Worm (Caenorhabditis elegans): ENCODE measurements around the gene clec-198.

The clec-198 gene

ce11 chrIV:17361143-17361542 lies 14.2 kb downstream of the clec-198 start, which contains the start of gene clec-202:
TSS of gene clec-202 (plus strand) at chrIV:17361443.
- TF ChIP-seq tab-1 (GFP tag; IDR thresholded peaks at IDR 0.05) = no peak
- TF ChIP-seq flt-1 (GFP tag; IDR thresholded peaks at IDR 0.05) = no peak
- TF ChIP-seq ref-1 (GFP tag; conservative IDR thresholded peaks at IDR 0.05) = no peak
- no peak for TF ChIP-seq med-1 (GFP tag; optimal IDR thresholded peaks at IDR 0.05; ENCODE audit: insufficient read depth)
- no peak for TF ChIP-seq T22C8.4 (GFP tag; IDR thresholded peaks at IDR 0.05)
- TF ChIP-seq ztf-23 (GFP tag; IDR thresholded peaks at IDR 0.05) = no peak
- no peak for TF ChIP-seq cog-1 (tag; optimal IDR thresholded peaks at IDR 0.05)
- no peak for TF ChIP-seq ztf-29 (GFP tag; IDR thresholded peaks at IDR 0.05)
- no peak for TF ChIP-seq klf-2 (GFP tag; conservative IDR thresholded peaks at IDR 0.05)

ce11 chrIV:17367294-17367693 lies 20.3 kb downstream of the clec-198 start, which contains the start of gene zipt-17:
TSS of gene zipt-17 (minus strand) at chrIV:17367394.
- TF ChIP-seq klf-2 (GFP tag; conservative IDR thresholded peaks at IDR 0.05) (no peak), T22C8.4 (GFP tag; IDR thresholded peaks at IDR 0.05) (no peak), flt-1 (GFP tag; IDR thresholded peaks at IDR 0.05) (no peak), ztf-23 (GFP tag; IDR thresholded peaks at IDR 0.05) (no peak), cog-1 (tag; optimal IDR thresholded peaks at IDR 0.05) (no peak), med-1 (GFP tag; optimal IDR thresholded peaks at IDR 0.05; ENCODE audit: insufficient read depth) (no peak), ztf-29 (GFP tag; IDR thresholded peaks at IDR 0.05) (no peak), tab-1 (GFP tag; IDR thresholded peaks at IDR 0.05) (no peak), ref-1 (GFP tag; conservative IDR thresholded peaks at IDR 0.05) (no peak)

ce11 chrIV:17368292-17368691 lies 21.3 kb downstream of the clec-198 start, which contains the start of gene trh-1:
TSS of gene trh-1 (plus strand) at chrIV:17368592.
- TF ChIP-seq ztf-29 (GFP tag; IDR thresholded peaks at IDR 0.05) = no peak
- TF ChIP-seq cog-1 (tag; optimal IDR thresholded peaks at IDR 0.05) = no peak
- TF ChIP-seq flt-1 (GFP tag; IDR thresholded peaks at IDR 0.05) = no peak
- TF ChIP-seq ref-1 (GFP tag; conservative IDR thresholded peaks at IDR 0.05) = no peak

- TF ChIP-seq flt-1 (GFP tag; IDR thresholded peaks at IDR 0.05) (no peak), ztf-29 (GFP tag; IDR thresholded peaks at IDR 0.05) (no peak), ztf-23 (GFP tag; IDR thresholded peaks at IDR 0.05) (no peak), ref-1 (GFP tag; conservative IDR thresholded peaks at IDR 0.05) (no peak), cog-1 (tag; optimal IDR thresholded peaks at IDR 0.05) (no peak), T22C8.4 (GFP tag; IDR thresholded peaks at IDR 0.05) (no peak), med-1 (GFP tag; optimal IDR thresholded peaks at IDR 0.05; ENCODE audit: insufficient read depth) (no peak), tab-1 (GFP tag; IDR thresholded peaks at IDR 0.05) (no peak), klf-2 (GFP tag; conservative IDR thresholded peaks at IDR 0.05) (no peak)
Observed at ce11 chrIV:17371469-17371868, 24.5 kb downstream of the clec-198 start, which contains the start of gene C30H6.5. TSS of gene C30H6.5 (plus strand) at chrIV:17371769.

ce11 chrIV:17376127-17376526 lies 29.2 kb downstream of the clec-198 start, which contains the start of gene haf-1:
TSS of gene haf-1 (plus strand) at chrIV:17376427.
- TF ChIP-seq T22C8.4 (GFP tag; IDR thresholded peaks at IDR 0.05) (no peak), ztf-23 (GFP tag; IDR thresholded peaks at IDR 0.05) (no peak), klf-2 (GFP tag; conservative IDR thresholded peaks at IDR 0.05) (no peak), tab-1 (GFP tag; IDR thresholded peaks at IDR 0.05) (no peak), ref-1 (GFP tag; conservative IDR thresholded peaks at IDR 0.05) (no peak), flt-1 (GFP tag; IDR thresholded peaks at IDR 0.05) (no peak), cog-1 (tag; optimal IDR thresholded peaks at IDR 0.05) (no peak), med-1 (GFP tag; optimal IDR thresholded peaks at IDR 0.05; ENCODE audit: insufficient read depth) (no peak), ztf-29 (GFP tag; IDR thresholded peaks at IDR 0.05) (no peak)

- TF ChIP-seq ztf-29 (GFP tag; IDR thresholded peaks at IDR 0.05) (no peak), ref-1 (GFP tag; conservative IDR thresholded peaks at IDR 0.05) (no peak)
Observed at ce11 chrIV:17380061-17380680, 33.2 kb downstream of the clec-198 start, which contains the start of the genes C30H6.9 and dlat-2. TSS of gene C30H6.9 (minus strand) at chrIV:17380170. TSS of gene dlat-2 (plus strand) at chrIV:17380626.

- TF ChIP-seq ztf-23 (GFP tag; IDR thresholded peaks at IDR 0.05) (no peak), cog-1 (tag; optimal IDR thresholded peaks at IDR 0.05) (no peak), T22C8.4 (GFP tag; IDR thresholded peaks at IDR 0.05) (no peak), klf-2 (GFP tag; conservative IDR thresholded peaks at IDR 0.05) (no peak), flt-1 (GFP tag; IDR thresholded peaks at IDR 0.05) (no peak), tab-1 (GFP tag; IDR thresholded peaks at IDR 0.05) (no peak), ztf-29 (GFP tag; IDR thresholded peaks at IDR 0.05) (no peak)
Observed at ce11 chrIV:17382029-17382428, 35.1 kb downstream of the clec-198 start, which contains the start of gene C30H6.8. TSS of gene C30H6.8 (plus strand) at chrIV:17382329.

- TF ChIP-seq ztf-29 (GFP tag; IDR thresholded peaks at IDR 0.05) = no peak
- TF ChIP-seq klf-2 (GFP tag; conservative IDR thresholded peaks at IDR 0.05) = no peak
- no peak for TF ChIP-seq T22C8.4 (GFP tag; IDR thresholded peaks at IDR 0.05)
- TF ChIP-seq flt-1 (GFP tag; IDR thresholded peaks at IDR 0.05) = no peak
- TF ChIP-seq med-1 (GFP tag; optimal IDR thresholded peaks at IDR 0.05; ENCODE audit: insufficient read depth) = no peak
- no peak for TF ChIP-seq tab-1 (GFP tag; IDR thresholded peaks at IDR 0.05)
- no peak for TF ChIP-seq cog-1 (tag; optimal IDR thresholded peaks at IDR 0.05)
- no peak for TF ChIP-seq ztf-23 (GFP tag; IDR thresholded peaks at IDR 0.05)
- TF ChIP-seq ref-1 (GFP tag; conservative IDR thresholded peaks at IDR 0.05) = no peak
Observed at ce11 chrIV:17383046-17383445, 36.1 kb downstream of the clec-198 start, which contains the start of gene C30H6.12. TSS of gene C30H6.12 (plus strand) at chrIV:17383346.

- TF ChIP-seq med-1 (GFP tag; optimal IDR thresholded peaks at IDR 0.05; ENCODE audit: insufficient read depth) = no peak
- TF ChIP-seq ztf-23 (GFP tag; IDR thresholded peaks at IDR 0.05) = no peak
- TF ChIP-seq cog-1 (tag; optimal IDR thresholded peaks at IDR 0.05) = no peak
- TF ChIP-seq flt-1 (GFP tag; IDR thresholded peaks at IDR 0.05) = no peak
- TF ChIP-seq tab-1 (GFP tag; IDR thresholded peaks at IDR 0.05) = no peak
- TF ChIP-seq klf-2 (GFP tag; conservative IDR thresholded peaks at IDR 0.05) = no peak
- no peak for TF ChIP-seq T22C8.4 (GFP tag; IDR thresholded peaks at IDR 0.05)
- TF ChIP-seq ref-1 (GFP tag; conservative IDR thresholded peaks at IDR 0.05) = no peak
- no peak for TF ChIP-seq ztf-29 (GFP tag; IDR thresholded peaks at IDR 0.05)
Observed at ce11 chrIV:17387442-17387967, 40.5 kb downstream of the clec-198 start, which contains the start of gene T02D1.8. TSS of gene T02D1.8 (minus strand) at chrIV:17387492.
